Fruit fly (Drosophila melanogaster) whole organism, wandering third instar larva: ENCODE data around the gene Nlp.

Experiments used
- Abd-B ChIP-seq: fragments of >200 bp; optimal IDR thresholded peaks from 2 replicates; lab custom pipeline; 2017; ENCODE audit warnings: missing biosample characterization, missing genetic modification characterization
- CG32264 ChIP-seq: fragments of 200-800 bp; sonication (Bioruptor generic); optimal IDR thresholded peaks from 2 replicates; lab custom pipeline; 2016; ENCODE audit warnings: missing biosample characterization, missing genetic modification characterization
- CG9705 ChIP-seq: fragments of 200-800 bp; sonication (Bioruptor generic); optimal IDR thresholded peaks from 2 replicates; lab custom pipeline; 2018; ENCODE audit warnings: missing biosample characterization, mild to moderate bottlenecking, missing genetic modification characterization
- CrebA ChIP-seq: fragments of 200-800 bp; sonication (Bioruptor generic); optimal IDR thresholded peaks from 2 replicates; lab custom pipeline; 2016; ENCODE audit warnings: missing biosample characterization, mild to moderate bottlenecking, missing genetic modification characterization, borderline replicate concordance
- Dfd ChIP-seq: fragments of >200 bp; optimal IDR thresholded peaks from 2 replicates; lab custom pipeline; 2017; ENCODE audit warnings: missing biosample characterization, missing genetic modification characterization
- Dif ChIP-seq: fragments of 200-275, 200-300 bp; sonication (Bioruptor generic); optimal IDR thresholded peaks from 2 replicates; lab custom pipeline; 2018; ENCODE audit warnings: missing biosample characterization, missing genetic modification characterization; ENCODE audit not compliant: partially characterized antibody
- GATAd ChIP-seq: sonication (Bioruptor generic); optimal IDR thresholded peaks from 2 replicates; lab custom pipeline; 2016; ENCODE audit warnings: missing biosample characterization, missing genetic modification characterization
- HLH106 ChIP-seq: fragments of 200-800 bp; optimal IDR thresholded peaks from 3 replicates; lab custom pipeline; 2019; ENCODE audit warnings: missing biosample characterization, mild to moderate bottlenecking, missing genetic modification characterization, moderate library complexity
- Hnf4 ChIP-seq: fragments of 200-800 bp; sonication (Bioruptor generic); optimal IDR thresholded peaks from 2 replicates; lab custom pipeline; 2016; ENCODE audit warnings: missing biosample characterization, mild to moderate bottlenecking, missing genetic modification characterization
- Hr78 ChIP-seq: fragments of >200 bp; optimal IDR thresholded peaks from 2 replicates; lab custom pipeline; 2017; ENCODE audit warnings: missing biosample characterization, missing genetic modification characterization
- Hr83 ChIP-seq: fragments of 200-300 bp; sonication (Bioruptor generic); optimal IDR thresholded peaks from 2 replicates; lab custom pipeline; 2016; ENCODE audit warnings: missing biosample characterization, mild to moderate bottlenecking, missing genetic modification characterization, moderate library complexity; ENCODE audit not compliant: poor library complexity, severe bottlenecking
- Jra ChIP-seq: sonication (Bioruptor generic); optimal IDR thresholded peaks from 2 replicates; lab custom pipeline; 2016; ENCODE audit warnings: missing biosample characterization, missing genetic modification characterization
- Mio ChIP-seq: sonication (Bioruptor generic); optimal IDR thresholded peaks from 2 replicates; lab custom pipeline; 2016; ENCODE audit warnings: missing biosample characterization, missing genetic modification characterization
- Myc ChIP-seq: fragments of >200 bp; optimal IDR thresholded peaks from 2 replicates; lab custom pipeline; 2017
- N ChIP-seq: fragments of >200 bp; optimal IDR thresholded peaks from 2 replicates; lab custom pipeline; 2018; ENCODE audit warnings: missing biosample characterization, missing external identifiers, missing genetic modification characterization
- OdsH ChIP-seq: fragments of 200-800 bp; sonication (Bioruptor generic); optimal IDR thresholded peaks from 2 replicates; lab custom pipeline; 2016; ENCODE audit warnings: missing biosample characterization, mild to moderate bottlenecking, missing genetic modification characterization
- Rel ChIP-seq, 2 experiments: fragments of 200-800 bp; sonication (Bioruptor generic) in 1 of 2; optimal IDR thresholded peaks; 2 replicates in 1 of 2; 3 replicates in 1 of 2; lab custom pipeline; 2016 to 2019; ENCODE audit warnings: mild to moderate bottlenecking in 2 of 2, missing biosample characterization in 2 of 2, missing genetic modification characterization in 2 of 2, moderate library complexity in 1 of 2
- Sp1 ChIP-seq: fragments of 200-800 bp; sonication (Bioruptor generic); optimal IDR thresholded peaks from 3 replicates; lab custom pipeline; 2019; ENCODE audit warnings: missing biosample characterization, mild to moderate bottlenecking, missing genetic modification characterization, moderate library complexity
- Vsx2 ChIP-seq: fragments of 200-300, 225-300 bp; sonication (Bioruptor generic); optimal IDR thresholded peaks from 2 replicates; lab custom pipeline; 2018; ENCODE audit warnings: missing biosample characterization, missing genetic modification characterization; ENCODE audit not compliant: partially characterized antibody
- br ChIP-seq: fragments of 200-800 bp; sonication (Bioruptor generic); optimal IDR thresholded peaks from 2 replicates; lab custom pipeline; 2016; ENCODE audit warnings: missing biosample characterization, missing genetic modification characterization
- brk ChIP-seq: fragments of 200-800 bp; sonication (Bioruptor generic); optimal IDR thresholded peaks from 2 replicates; lab custom pipeline; 2016; ENCODE audit warnings: missing biosample characterization, mild to moderate bottlenecking, missing genetic modification characterization
- dl ChIP-seq, 2 experiments: fragments of 175-275, 200-275 bp in 1 of 2; fragments of 200-275 bp in 1 of 2; sonication (Bioruptor generic); optimal IDR thresholded peaks; lab custom pipeline; 2018; ENCODE audit warnings: mild to moderate bottlenecking in 2 of 2, missing biosample characterization in 2 of 2, missing genetic modification characterization in 2 of 2, moderate library complexity in 2 of 2; ENCODE audit not compliant: partially characterized antibody in 2 of 2, insufficient read depth in 1 of 2
- dmrt93B ChIP-seq: fragments of 200-800 bp; sonication (Bioruptor generic); optimal IDR thresholded peaks from 2 replicates; lab custom pipeline; 2018; ENCODE audit warnings: missing biosample characterization, mild to moderate bottlenecking, missing genetic modification characterization
- dsf ChIP-seq: sonication (Bioruptor generic); optimal IDR thresholded peaks from 2 replicates; lab custom pipeline; 2016; ENCODE audit warnings: missing biosample characterization, missing genetic modification characterization, borderline replicate concordance
- ey ChIP-seq: fragments of 200-800 bp; sonication (Bioruptor generic); optimal IDR thresholded peaks from 2 replicates; lab custom pipeline; 2016; ENCODE audit warnings: missing biosample characterization, missing genetic modification characterization
- foxo ChIP-seq, 2 experiments: fragments of 200-800 bp; sonication (Bioruptor generic); optimal IDR thresholded peaks; 2 replicates in 1 of 2; 3 replicates in 1 of 2; lab custom pipeline; 2016 to 2017; ENCODE audit warnings: missing biosample characterization in 2 of 2, missing genetic modification characterization in 2 of 2
- fru ChIP-seq: fragments of 200-800 bp; sonication (Bioruptor generic); optimal IDR thresholded peaks from 3 replicates; lab custom pipeline; 2016; ENCODE audit warnings: missing biosample characterization, mild to moderate bottlenecking, missing genetic modification characterization
- h ChIP-seq: fragments of 200-800 bp; sonication (Bioruptor generic); optimal IDR thresholded peaks from 3 replicates; lab custom pipeline; 2016; ENCODE audit warnings: missing biosample characterization, mild to moderate bottlenecking, missing genetic modification characterization
- jim ChIP-seq: fragments of 175-275, 200-325 bp; sonication (Bioruptor generic); optimal IDR thresholded peaks from 2 replicates; lab custom pipeline; 2016; ENCODE audit warnings: missing biosample characterization, mild to moderate bottlenecking, missing genetic modification characterization
- lola ChIP-seq: fragments of >200 bp; optimal IDR thresholded peaks from 2 replicates; lab custom pipeline; 2017; ENCODE audit warnings: missing biosample characterization, missing genetic modification characterization
- pan ChIP-seq: fragments of >200 bp; optimal IDR thresholded peaks from 2 replicates; lab custom pipeline; 2017
- psq ChIP-seq: fragments of 200-800 bp; sonication (Bioruptor generic); optimal IDR thresholded peaks from 3 replicates; lab custom pipeline; 2017; ENCODE audit warnings: missing biosample characterization, mild to moderate bottlenecking, missing genetic modification characterization, moderate library complexity
- rgr ChIP-seq: fragments of 200-800 bp; sonication (Bioruptor generic); optimal IDR thresholded peaks from 3 replicates; lab custom pipeline; 2016; ENCODE audit warnings: missing biosample characterization, mild to moderate bottlenecking, missing genetic modification characterization
- sage ChIP-seq: fragments of 200-800 bp; sonication (Bioruptor generic); optimal IDR thresholded peaks from 2 replicates; lab custom pipeline; 2016; ENCODE audit warnings: missing biosample characterization, mild to moderate bottlenecking, missing genetic modification characterization
- sv ChIP-seq: fragments of 200-800 bp; sonication (Bioruptor generic); optimal IDR thresholded peaks from 3 replicates; lab custom pipeline; 2016; ENCODE audit warnings: missing biosample characterization, missing genetic modification characterization
- tai ChIP-seq: sonication (Bioruptor generic); optimal IDR thresholded peaks from 2 replicates; lab custom pipeline; 2016; ENCODE audit warnings: missing biosample characterization, missing genetic modification characterization
- usp ChIP-seq: fragments of >200 bp; optimal IDR thresholded peaks from 2 replicates; lab custom pipeline; 2017; ENCODE audit warnings: missing biosample characterization, missing genetic modification characterization
- woc ChIP-seq: sonication (Bioruptor generic); optimal IDR thresholded peaks from 2 replicates; lab custom pipeline; 2016; ENCODE audit warnings: missing biosample characterization, mild to moderate bottlenecking, missing genetic modification characterization

The Nlp gene

dm6 chr3R:30005332-30005979, 871 bp downstream of the Nlp start:
- no peak for TF ChIP-seq lola (GFP tag; lab: Kevin White, UChicago)
- peak in 1 of 2 experiments; percentile 2 for TF ChIP-seq foxo (GFP tag; optimal IDR thresholded peaks at IDR 0.05; lab: Kevin White, UChicago)
- TF ChIP-seq N: no peak

- TF ChIP-seq Sp1 (no peak), foxo (GFP tag; optimal IDR thresholded peaks at IDR 0.05; lab: Kevin White, UChicago) (no peak)
Measured at dm6 chr3R:30009173-30009572, 4.6 kb downstream of the Nlp start, which contains the start of gene CG7912. TSS of gene CG7912 (minus strand) at chr3R:30009189.

DNA sequence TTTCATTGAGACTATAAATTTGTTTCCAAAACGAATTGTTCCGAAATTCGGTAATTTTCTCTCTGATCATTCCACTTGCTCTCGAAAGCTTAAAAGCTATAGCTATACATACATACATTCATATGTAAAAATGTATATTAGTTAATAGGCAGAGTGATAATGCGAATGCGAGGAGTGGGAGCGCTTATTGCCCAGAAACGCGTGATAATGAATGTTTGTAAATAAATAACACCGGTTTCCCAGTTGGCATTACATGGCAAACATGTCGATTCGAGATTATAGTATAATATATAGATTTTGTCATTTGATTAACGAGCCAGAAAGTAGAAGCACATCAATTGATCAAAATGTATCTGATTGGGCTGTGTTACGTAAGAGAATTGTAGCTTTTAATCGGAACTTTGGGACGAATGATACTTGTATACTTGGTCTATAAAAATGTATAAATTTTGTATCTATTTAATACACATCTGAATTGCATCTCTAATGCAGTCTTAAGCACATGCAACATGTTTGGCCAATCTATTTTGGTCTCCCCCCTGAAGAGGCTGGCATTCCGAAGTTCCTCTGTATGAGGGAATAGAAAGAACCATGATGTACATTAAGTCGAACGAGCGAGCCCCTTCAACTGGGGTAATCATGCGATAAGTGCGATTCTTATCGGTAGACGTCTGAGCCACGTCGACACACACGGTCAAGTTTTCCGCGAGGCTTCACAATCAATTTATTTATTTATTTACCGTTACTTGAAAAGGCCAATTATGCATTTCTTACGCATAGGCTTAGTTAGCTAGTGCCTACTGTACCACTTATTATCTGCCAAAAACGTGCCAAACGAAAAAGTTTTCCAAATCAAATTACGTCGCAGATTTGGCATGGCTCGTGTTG, 8.3 kb downstream of the Nlp start:
- TF ChIP-seq tai (GFP tag; lab: Kevin White, UChicago): no peak
- TF ChIP-seq CrebA: no peak
- TF ChIP-seq h (GFP tag; lab: Kevin White, UChicago): peak; percentile 68
- peak; percentile 12 for TF ChIP-seq rgr (GFP tag; lab: Kevin White, UChicago)
- TF ChIP-seq Dfd: no peak
- TF ChIP-seq Sp1: no peak
- no peak for TF ChIP-seq sv (GFP tag; lab: Kevin White, UChicago)
- TF ChIP-seq Hr78 (GFP tag; lab: Kevin White, UChicago): no peak
- TF ChIP-seq OdsH (GFP tag; lab: Kevin White, UChicago): peak; percentile 38
- TF ChIP-seq usp (GFP tag; lab: Kevin White, UChicago): no peak
- no peak for TF ChIP-seq CG9705
- no peak for TF ChIP-seq HLH106 (tag; lab: Kevin White, UChicago)
- no peak for TF ChIP-seq brk
- TF ChIP-seq Myc (lab: Kevin White, UChicago): no peak
- no peak for TF ChIP-seq GATAd (GFP tag; lab: Kevin White, UChicago)
- TF ChIP-seq dmrt93B: no peak
- TF ChIP-seq dsf: no peak
- no peak for TF ChIP-seq psq
- peak; percentile 44 for TF ChIP-seq ey (GFP tag; lab: Kevin White, UChicago)
- TF ChIP-seq Hnf4 (GFP tag; lab: Kevin White, UChicago): peak; percentile 27
- no peak for TF ChIP-seq Mio (GFP tag; lab: Kevin White, UChicago)
- no peak for TF ChIP-seq woc (GFP tag; lab: Kevin White, UChicago)
- TF ChIP-seq N: no peak
- no peak for TF ChIP-seq dl (GFP tag; optimal IDR thresholded peaks at IDR 0.05; lab: Kevin White, UChicago; ENCODE audit: insufficient read depth in 1 of 2, partially characterized antibody in 2 of 2)
- no peak for TF ChIP-seq jim (GFP tag; lab: Kevin White, UChicago)
- no peak for TF ChIP-seq Jra (GFP tag; lab: Kevin White, UChicago)
- peak in 1 of 2 experiments; percentile 67 for TF ChIP-seq foxo (GFP tag; optimal IDR thresholded peaks at IDR 0.05; lab: Kevin White, UChicago)
- TF ChIP-seq Vsx2 (GFP tag; lab: Kevin White, UChicago): no peak
- TF ChIP-seq fru: peak; percentile 32
- TF ChIP-seq br (GFP tag; lab: Kevin White, UChicago): peak; percentile 25
- TF ChIP-seq lola (GFP tag; lab: Kevin White, UChicago): no peak
- no peak for TF ChIP-seq Hr83 (GFP tag; lab: Kevin White, UChicago)
- TF ChIP-seq pan (lab: Kevin White, UChicago): no peak
- no peak for TF ChIP-seq CG32264 (GFP tag; lab: Kevin White, UChicago)
- TF ChIP-seq Abd-B (GFP tag; lab: Kevin White, UChicago): no peak
- no peak for TF ChIP-seq Rel (GFP tag; optimal IDR thresholded peaks at IDR 0.05; lab: Kevin White, UChicago)
- no peak for TF ChIP-seq Rel (tag; optimal IDR thresholded peaks at IDR 0.05; lab: Kevin White, UChicago)
- TF ChIP-seq sage (GFP tag; lab: Kevin White, UChicago): no peak
- TF ChIP-seq Dif: no peak
- TF ChIP-seq, all 38 proteins: peak for 8
